Worm (Caenorhabditis elegans) whole organism, L2 larva: Measurements from ENCODE around the gene glrx-3.

Source experiments
- C34F6.9 ChIP-seq: fragments of 150-350 bp; optimal IDR thresholded peaks from 2 replicates; lab custom pipeline; 2014; ENCODE audit warnings: missing biosample characterization, missing genetic modification characterization
- F13H6.1 ChIP-seq: sonication (generic microtip); optimal IDR thresholded peaks from 2 replicates; lab custom pipeline; 2016; ENCODE audit warnings: missing genetic modification characterization, missing compliant biosample characterization
- R02D3.7 ChIP-seq: fragments of 150-350 bp; optimal IDR thresholded peaks from 2 replicates; lab custom pipeline; 2014; ENCODE audit warnings: missing biosample characterization, missing genetic modification characterization
- Y55F3AM.14 ChIP-seq: fragments of 200-800 bp; sonication (Bioruptor generic); optimal IDR thresholded peaks from 2 replicates; lab custom pipeline; 2018; ENCODE audit warnings: mild to moderate bottlenecking, missing genetic modification characterization, missing compliant biosample characterization
- ZK546.5 ChIP-seq: sonication (generic microtip); optimal IDR thresholded peaks from 2 replicates; lab custom pipeline; 2017; ENCODE audit warnings: missing biosample characterization, missing genetic modification characterization
- alr-1 ChIP-seq: fragments of 150-350 bp; optimal IDR thresholded peaks from 2 replicates; lab custom pipeline; 2014; ENCODE audit warnings: missing biosample characterization, missing genetic modification characterization
- aly-2 ChIP-seq: fragments of 150-350 bp; optimal IDR thresholded peaks from 2 replicates; lab custom pipeline; 2014; ENCODE audit warnings: missing biosample characterization, missing genetic modification characterization
- ama-1 ChIP-seq: fragments of 150-350 bp; optimal IDR thresholded peaks from 2 replicates; lab custom pipeline; 2018; ENCODE audit warnings: inconsistent platforms
- blmp-1 ChIP-seq: sonication (generic microtip); optimal IDR thresholded peaks from 2 replicates; lab custom pipeline; 2017; ENCODE audit warnings: missing genetic modification characterization, mild to moderate bottlenecking, missing compliant biosample characterization, antibody characterized with exemption, moderate library complexity; ENCODE audit not compliant: insufficient read depth
- ceh-16 ChIP-seq: fragments of 150-350 bp; optimal IDR thresholded peaks from 2 replicates; lab custom pipeline; 2014; ENCODE audit warnings: missing biosample characterization, missing genetic modification characterization
- ceh-82 ChIP-seq: fragments of 150-350 bp; optimal IDR thresholded peaks from 2 replicates; lab custom pipeline; 2014; ENCODE audit warnings: missing biosample characterization, missing genetic modification characterization
- crh-2 ChIP-seq: sonication (generic microtip); optimal IDR thresholded peaks from 2 replicates; lab custom pipeline; 2017; ENCODE audit warnings: missing biosample characterization, missing genetic modification characterization
- dmd-4 ChIP-seq: sonication (generic microtip); optimal IDR thresholded peaks from 2 replicates; lab custom pipeline; 2017; ENCODE audit warnings: missing biosample characterization, missing genetic modification characterization
- egl-27 ChIP-seq: sonication (generic microtip); optimal IDR thresholded peaks from 3 replicates; lab custom pipeline; 2017; ENCODE audit warnings: missing biosample characterization, missing genetic modification reagents, missing genetic modification characterization
- elt-1 ChIP-seq: fragments of 150-350 bp; optimal IDR thresholded peaks from 2 replicates; lab custom pipeline; 2014; ENCODE audit warnings: missing biosample characterization, missing genetic modification characterization
- elt-3 ChIP-seq: sonication (generic microtip); optimal IDR thresholded peaks from 2 replicates; lab custom pipeline; 2017; ENCODE audit warnings: missing biosample characterization, missing genetic modification characterization
- fos-1 ChIP-seq: fragments of 150-350 bp; optimal IDR thresholded peaks from 2 replicates; lab custom pipeline; 2014; ENCODE audit warnings: missing biosample characterization, missing genetic modification characterization
- gmeb-1 ChIP-seq: fragments of 150-350 bp; optimal IDR thresholded peaks from 2 replicates; lab custom pipeline; 2014; ENCODE audit warnings: missing biosample characterization, missing genetic modification characterization
- lin-11 ChIP-seq: fragments of 150-350 bp; sonication (generic microtip); optimal IDR thresholded peaks from 2 replicates; lab custom pipeline; 2014; ENCODE audit warnings: missing biosample characterization, missing genetic modification characterization, inconsistent platforms, mixed read lengths
- lin-13 ChIP-seq: fragments of 150-350 bp; optimal IDR thresholded peaks from 2 replicates; lab custom pipeline; 2014; ENCODE audit warnings: missing biosample characterization, missing genetic modification reagents, missing genetic modification characterization
- lin-39 ChIP-seq: fragments of 150-350 bp; optimal IDR thresholded peaks from 2 replicates; lab custom pipeline; 2014; ENCODE audit warnings: missing biosample characterization, missing genetic modification reagents, missing genetic modification characterization
- lsy-2 ChIP-seq, 2 experiments: fragments of 150-350 bp in 1 of 2; sonication (generic microtip) in 1 of 2; optimal IDR thresholded peaks; 2 replicates each; lab custom pipeline; 2014 to 2017; ENCODE audit warnings: missing biosample characterization in 2 of 2, missing genetic modification characterization in 2 of 2
- mab-5 ChIP-seq: fragments of 150-350 bp; optimal IDR thresholded peaks from 2 replicates; lab custom pipeline; 2014; ENCODE audit warnings: missing biosample characterization, missing genetic modification characterization
- mbf-1 ChIP-seq: sonication (generic microtip); optimal IDR thresholded peaks from 2 replicates; lab custom pipeline; 2017; ENCODE audit warnings: missing biosample characterization, missing genetic modification characterization
- mdl-1 ChIP-seq, 2 experiments: fragments of 150-350 bp in 1 of 2; sonication (generic microtip) in 1 of 2; optimal IDR thresholded peaks; 2 replicates each; lab custom pipeline; 2017; ENCODE audit warnings: missing biosample characterization in 2 of 2, missing genetic modification characterization in 2 of 2
- nhr-10 ChIP-seq: sonication (generic microtip); optimal IDR thresholded peaks from 2 replicates; lab custom pipeline; 2017; ENCODE audit warnings: missing biosample characterization, missing genetic modification characterization
- nhr-11 ChIP-seq: fragments of 150-350 bp; optimal IDR thresholded peaks from 2 replicates; lab custom pipeline; 2014; ENCODE audit warnings: missing biosample characterization, missing genetic modification characterization
- nhr-12 ChIP-seq: fragments of 150-350 bp; optimal IDR thresholded peaks from 2 replicates; lab custom pipeline; 2014; ENCODE audit warnings: missing biosample characterization, missing genetic modification characterization
- nhr-129 ChIP-seq: fragments of 150-350 bp; optimal IDR thresholded peaks from 2 replicates; lab custom pipeline; 2014; ENCODE audit warnings: missing biosample characterization, missing genetic modification characterization
- nhr-21 ChIP-seq: fragments of 150-350 bp; optimal IDR thresholded peaks from 2 replicates; lab custom pipeline; 2014; ENCODE audit warnings: missing biosample characterization, missing genetic modification characterization
- nhr-23 ChIP-seq: fragments of 150-350 bp; optimal IDR thresholded peaks from 2 replicates; lab custom pipeline; 2014; ENCODE audit warnings: missing biosample characterization, missing genetic modification reagents, missing genetic modification characterization
- nhr-237 ChIP-seq: fragments of 150-350 bp; optimal IDR thresholded peaks from 2 replicates; lab custom pipeline; 2014; ENCODE audit warnings: missing biosample characterization, missing genetic modification characterization
- nhr-25 ChIP-seq: fragments of 150-350 bp; sonication (generic microtip); optimal IDR thresholded peaks from 3 replicates; lab custom pipeline; 2014; ENCODE audit warnings: missing biosample characterization, missing genetic modification characterization
- nhr-6 ChIP-seq: fragments of 150-350 bp; optimal IDR thresholded peaks from 2 replicates; lab custom pipeline; 2014; ENCODE audit warnings: missing biosample characterization, missing genetic modification characterization
- nhr-77 ChIP-seq: fragments of 150-350 bp; optimal IDR thresholded peaks from 2 replicates; lab custom pipeline; 2014; ENCODE audit warnings: missing biosample characterization, missing genetic modification characterization
- peb-1 ChIP-seq: fragments of 150-350 bp; optimal IDR thresholded peaks from 2 replicates; lab custom pipeline; 2014; ENCODE audit warnings: missing biosample characterization, missing genetic modification characterization
- sem-4 ChIP-seq: fragments of 150-350 bp; optimal IDR thresholded peaks from 2 replicates; lab custom pipeline; 2014; ENCODE audit warnings: missing biosample characterization, missing genetic modification reagents, missing genetic modification characterization
- skn-1 ChIP-seq: sonication (generic microtip); optimal IDR thresholded peaks from 2 replicates; lab custom pipeline; 2017; ENCODE audit warnings: missing biosample characterization, missing genetic modification characterization
- sma-3 ChIP-seq: sonication (generic microtip); optimal IDR thresholded peaks from 2 replicates; lab custom pipeline; 2016; ENCODE audit warnings: missing genetic modification reagents, missing genetic modification characterization, missing compliant biosample characterization
- sma-9 ChIP-seq, 2 experiments: fragments of 150-350 bp in 1 of 2; sonication (generic microtip) in 1 of 2; optimal IDR thresholded peaks; 2 replicates each; lab custom pipeline; 2014 to 2016; ENCODE audit warnings: missing genetic modification characterization in 2 of 2, mild to moderate bottlenecking in 1 of 2, missing biosample characterization in 1 of 2, missing compliant biosample characterization in 1 of 2, missing genetic modification reagents in 1 of 2, moderate library complexity in 1 of 2
- snpc-4 ChIP-seq: fragments of 150-350 bp; optimal IDR thresholded peaks from 2 replicates; lab custom pipeline; 2014; ENCODE audit warnings: missing biosample characterization, missing genetic modification characterization
- unc-39 ChIP-seq: fragments of 150-350 bp; optimal IDR thresholded peaks from 2 replicates; lab custom pipeline; 2014; ENCODE audit warnings: missing biosample characterization, missing genetic modification characterization
- unc-55 ChIP-seq: fragments of 150-350 bp; sonication (generic microtip); optimal IDR thresholded peaks from 3 replicates; lab custom pipeline; 2014; ENCODE audit warnings: missing biosample characterization, missing genetic modification reagents, missing genetic modification characterization
- unc-62 ChIP-seq: fragments of 150-350 bp; optimal IDR thresholded peaks from 2 replicates; lab custom pipeline; 2014; ENCODE audit warnings: missing biosample characterization, missing genetic modification reagents, missing genetic modification characterization
- zag-1 ChIP-seq: fragments of 150-350 bp; optimal IDR thresholded peaks from 2 replicates; lab custom pipeline; 2014; ENCODE audit warnings: missing biosample characterization, missing genetic modification characterization
- ztf-1 ChIP-seq: fragments of 200-800 bp; sonication (Bioruptor generic); conservative IDR thresholded peaks from 2 replicates; pipeline ENCODE4 v1.3.6; 2022; ENCODE audit warnings: missing genetic modification characterization, missing compliant biosample characterization
- ztf-11 ChIP-seq: sonication (generic microtip); optimal IDR thresholded peaks from 2 replicates; lab custom pipeline; 2017; ENCODE audit warnings: missing biosample characterization, missing genetic modification characterization
- ztf-4 ChIP-seq: fragments of 150-350 bp; optimal IDR thresholded peaks from 2 replicates; lab custom pipeline; 2014; ENCODE audit warnings: missing biosample characterization, missing genetic modification characterization

Gene glrx-3

ce11 chrV:4346799-4347198 lies 5.7 kb upstream of the glrx-3 start, which contains the start of gene mcm-7:
TSS of gene mcm-7 (plus strand) at chrV:4347166.
- TF ChIP-seq ceh-82 (tag; lab: Kevin White, UChicago) = no peak
- TF ChIP-seq aly-2 (tag; lab: Kevin White, UChicago) = no peak
- no peak for TF ChIP-seq blmp-1 (tag; lab: Kevin White, UChicago)
- TF ChIP-seq unc-55 (GFP tag; lab: Kevin White, UChicago) = peak; percentile 85
- peak; percentile 65 for TF ChIP-seq lin-11
- no peak for TF ChIP-seq ztf-11 (tag; lab: Kevin White, UChicago)
- TF ChIP-seq nhr-21 (tag; lab: Kevin White, UChicago) = no peak
- no peak for TF ChIP-seq dmd-4 (tag; lab: Kevin White, UChicago)
- no peak for TF ChIP-seq mab-5 (tag; lab: Kevin White, UChicago)
- peak; percentile 24 to 79 for TF ChIP-seq lsy-2 (tag; optimal IDR thresholded peaks at IDR 0.05; lab: Kevin White, UChicago)
- TF ChIP-seq nhr-12 = no peak
- no peak for TF ChIP-seq ceh-16 (tag; lab: Kevin White, UChicago)
- no peak for TF ChIP-seq nhr-10 (tag; lab: Kevin White, UChicago)
- no peak for TF ChIP-seq alr-1 (tag; lab: Kevin White, UChicago)
- no peak for TF ChIP-seq peb-1 (tag; lab: Kevin White, UChicago)
- no peak for TF ChIP-seq sem-4 (tag; lab: Kevin White, UChicago)
- TF ChIP-seq crh-2 (tag; lab: Kevin White, UChicago) = peak; percentile 73
- TF ChIP-seq nhr-23 (tag; lab: Kevin White, UChicago) = no peak
- peak; percentile 1 for TF ChIP-seq ama-1 (lab: Kevin White, UChicago)
- no peak for TF ChIP-seq Y55F3AM.14
- TF ChIP-seq F13H6.1 = peak; percentile 9
- no peak for TF ChIP-seq elt-1 (tag; lab: Kevin White, UChicago)
- peak; percentile 40 for TF ChIP-seq nhr-25
- TF ChIP-seq lin-39 (tag; lab: Kevin White, UChicago) = no peak
- TF ChIP-seq lin-13 (GFP tag; lab: Kevin White, UChicago) = peak; percentile 47
- TF ChIP-seq nhr-11 = no peak
- TF ChIP-seq gmeb-1 (tag; lab: Kevin White, UChicago) = peak; percentile 91
- TF ChIP-seq sma-3 = peak; percentile 35
- TF ChIP-seq nhr-237 (tag; lab: Kevin White, UChicago) = no peak
- TF ChIP-seq sma-9 (GFP tag; optimal IDR thresholded peaks at IDR 0.05; lab: Kevin White, UChicago) = peak; percentile 21
- no peak for TF ChIP-seq sma-9 (tag; optimal IDR thresholded peaks at IDR 0.05; lab: Kevin White, UChicago)
- TF ChIP-seq egl-27 (tag; lab: Kevin White, UChicago) = no peak
- TF ChIP-seq C34F6.9 (tag; lab: Kevin White, UChicago) = peak; percentile 64
- no peak for TF ChIP-seq mdl-1 (tag; optimal IDR thresholded peaks at IDR 0.05; lab: Kevin White, UChicago)
- no peak for TF ChIP-seq nhr-77 (tag; lab: Kevin White, UChicago)
- no peak for TF ChIP-seq zag-1 (tag; lab: Kevin White, UChicago)
- no peak for TF ChIP-seq nhr-6 (tag; lab: Kevin White, UChicago)
- no peak for TF ChIP-seq mbf-1 (tag; lab: Kevin White, UChicago)
- no peak for TF ChIP-seq skn-1
- no peak for TF ChIP-seq ztf-4
- no peak for TF ChIP-seq unc-39 (tag; lab: Kevin White, UChicago)
- TF ChIP-seq R02D3.7 (tag; lab: Kevin White, UChicago) = no peak
- no peak for TF ChIP-seq ZK546.5 (tag; lab: Kevin White, UChicago)
- no peak for TF ChIP-seq ztf-1 (GFP tag; lab: Robert Waterston, UW)
- no peak for TF ChIP-seq elt-3
- no peak for TF ChIP-seq fos-1 (tag; lab: Kevin White, UChicago)
- TF ChIP-seq nhr-129 (tag; lab: Kevin White, UChicago) = peak; percentile 72
- no peak for TF ChIP-seq unc-62 (GFP tag; lab: Kevin White, UChicago)
- TF ChIP-seq snpc-4 (tag; lab: Kevin White, UChicago) = no peak
- TF ChIP-seq, all 48 proteins: peak for 13
